Worm (Caenorhabditis elegans): Measurements from ENCODE around the gene C31B8.12.

Gene C31B8.12

ce11 chrV:2920125-2920524, 7.3 kb downstream of the C31B8.12 start:
- TF ChIP-seq pbrm-1 (GFP tag; IDR thresholded peaks at IDR 0.05) (no peak), ceh-40 (GFP tag; IDR thresholded peaks at IDR 0.05) (no peak), lin-35 (GFP tag; optimal IDR thresholded peaks at IDR 0.05) (no peak), xnd-1 (tag; optimal IDR thresholded peaks at IDR 0.05) (no peak), nhr-179 (tag; optimal IDR thresholded peaks at IDR 0.05) (no peak), egl-18 (GFP tag; IDR thresholded peaks at IDR 0.05) (no peak), F55B11.4 (tag; optimal IDR thresholded peaks at IDR 0.05; ENCODE audit: borderline replicate concordance, insufficient read depth) (no peak), mcd-1 (GFP tag; IDR thresholded peaks at IDR 0.05) (no peak), snpc-4 (GFP tag; optimal IDR thresholded peaks at IDR 0.05) (peak; percentile 87), snpc-4 (tag; optimal IDR thresholded peaks at IDR 0.05) (peak; percentile 64 to 95 (median 82)), dox-1 (GFP tag; IDR thresholded peaks at IDR 0.05) (no peak), die-1 (tag; optimal IDR thresholded peaks at IDR 0.05) (no peak), snpc-1.1 (tag; optimal IDR thresholded peaks at IDR 0.05; ENCODE audit: insufficient read depth) (peak; percentile 86), ceh-100 (GFP tag; IDR thresholded peaks at IDR 0.05) (no peak), cebp-2 (GFP tag; IDR thresholded peaks at IDR 0.05) (no peak), hlh-26 (GFP tag; conservative IDR thresholded peaks at IDR 0.05) (no peak), hmg-1.2 (GFP tag; IDR thresholded peaks at IDR 0.05) (peak; percentile 60; the same call in 1 of the 2 replicates)

ce11 chrV:2913948-2914347, 13.5 kb downstream of the C31B8.12 start, which contains the start of gene srh-146:
srh-146 (plus strand) TSS chrV:2914248.
- TF ChIP-seq ztf-3 (GFP tag; optimal IDR thresholded peaks at IDR 0.05) (no peak), rpc-1 (optimal IDR thresholded peaks at IDR 0.05) (no peak), rpc-1 (tag; optimal IDR thresholded peaks at IDR 0.05) (no peak), pha-4 (tag; optimal IDR thresholded peaks at IDR 0.05) (no peak)

ce11 chrV:2912901-2913300, 14.6 kb downstream of the C31B8.12 start, which contains the start of gene C31B8.9:
C31B8.9 (minus strand) TSS chrV:2913001.
- TF ChIP-seq him-1 (tag; optimal IDR thresholded peaks at IDR 0.05) (no peak), unc-130 (GFP tag; optimal IDR thresholded peaks at IDR 0.05) (no peak), egl-18 (GFP tag; IDR thresholded peaks at IDR 0.05) (no peak), ceh-91 (GFP tag; IDR thresholded peaks at IDR 0.05) (no peak), mes-4 (tag; optimal IDR thresholded peaks at IDR 0.05) (no peak), aptf-2 (GFP tag; conservative IDR thresholded peaks at IDR 0.05) (no peak), madf-8 (GFP tag; conservative IDR thresholded peaks at IDR 0.05) (no peak), rcor-1 (GFP tag; IDR thresholded peaks at IDR 0.05) (no peak), somi-1 (GFP tag; optimal IDR thresholded peaks at IDR 0.05) (no peak)

- TF ChIP-seq zfh-2 (GFP tag; conservative IDR thresholded peaks at IDR 0.05): no peak
- TF ChIP-seq ceh-40 (GFP tag; IDR thresholded peaks at IDR 0.05): no peak
- TF ChIP-seq mcd-1 (GFP tag; IDR thresholded peaks at IDR 0.05): no peak
- no peak for TF ChIP-seq F52B5.7 (tag; optimal IDR thresholded peaks at IDR 0.05)
- no peak for TF ChIP-seq chd-7 (tag; optimal IDR thresholded peaks at IDR 0.05)
- TF ChIP-seq attf-6 (GFP tag; IDR thresholded peaks at IDR 0.05): no peak
- TF ChIP-seq Y95B8A.8 (GFP tag; IDR thresholded peaks at IDR 0.05): no peak
- TF ChIP-seq F23B12.7 (tag; optimal IDR thresholded peaks at IDR 0.05; ENCODE audit: insufficient read depth): no peak
- no peak for TF ChIP-seq xnd-1 (tag; optimal IDR thresholded peaks at IDR 0.05)
- no peak for TF ChIP-seq ets-4 (GFP tag; optimal IDR thresholded peaks at IDR 0.05)
- no peak for TF ChIP-seq bed-1 (GFP tag; IDR thresholded peaks at IDR 0.05)
- no peak for TF ChIP-seq T07F8.4 (tag; optimal IDR thresholded peaks at IDR 0.05)
- TF ChIP-seq nfya-2 (GFP tag; IDR thresholded peaks at IDR 0.05): no peak
- TF ChIP-seq ZK185.1 (tag; optimal IDR thresholded peaks at IDR 0.05; ENCODE audit: poor library complexity, severe bottlenecking): no peak
- TF ChIP-seq K11D2.4 (GFP tag; IDR thresholded peaks at IDR 0.05): no peak
These were observed 17.9 kb downstream of the C31B8.12 start, which contains the start of gene zmp-3 for ce11 chrV:2909525-2909924. zmp-3 (minus strand) TSS chrV:2909625.

Measured in whole organism, young adult.